Worm (Caenorhabditis elegans): ENCODE measurements around the gene grl-10.

ce11 chrV:7785117-7785516, 10.8 kb downstream of the grl-10 start, which contains the start of gene C26F1.1:
- no peak for TF ChIP-seq lin-1 (GFP tag; IDR thresholded peaks at IDR 0.05)
- no peak for TF ChIP-seq mdl-1 (tag; optimal IDR thresholded peaks at IDR 0.05)
- TF ChIP-seq nhr-77 (tag; optimal IDR thresholded peaks at IDR 0.05), result no peak
- TF ChIP-seq zfp-2 (tag; optimal IDR thresholded peaks at IDR 0.05), result no peak
- TF ChIP-seq jun-1 (tag; optimal IDR thresholded peaks at IDR 0.05), result no peak
- TF ChIP-seq ceh-62 (tag; optimal IDR thresholded peaks at IDR 0.05), result no peak
- no peak for TF ChIP-seq ztf-11 (tag; optimal IDR thresholded peaks at IDR 0.05)
- TF ChIP-seq nhr-76 (tag; optimal IDR thresholded peaks at IDR 0.05), result no peak
- TF ChIP-seq fkh-10 (GFP tag; optimal IDR thresholded peaks at IDR 0.05), result no peak
- no peak for TF ChIP-seq ZK546.5 (tag; optimal IDR thresholded peaks at IDR 0.05)
